Worm (Caenorhabditis elegans): ENCODE measurements around the gene F28F5.6.

DNA sequence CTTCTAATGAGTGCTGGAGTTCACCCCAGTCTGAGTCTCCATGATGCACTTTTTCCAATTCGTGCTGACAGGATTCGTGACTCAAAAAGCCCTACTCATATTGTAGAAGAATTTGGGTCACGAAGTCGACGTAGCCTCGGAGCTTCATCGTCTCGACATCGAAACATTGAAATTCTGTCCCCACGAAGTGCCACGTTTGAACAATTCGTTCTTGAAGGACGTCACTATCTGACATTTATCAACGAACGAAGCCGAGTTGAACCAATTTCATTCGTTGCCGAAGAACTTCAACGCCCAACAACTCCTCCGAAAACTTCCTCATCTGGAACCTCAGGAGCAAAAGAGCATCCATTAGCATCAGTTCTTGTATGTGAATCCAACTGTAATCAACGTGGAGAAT is 19.9 kb upstream of the F28F5.6 start:
- no peak for TF ChIP-seq nhr-25 (tag; optimal IDR thresholded peaks at IDR 0.05; ENCODE audit: borderline replicate concordance, insufficient read depth)
- TF ChIP-seq nhr-28 (tag; optimal IDR thresholded peaks at IDR 0.05), result no peak
- no peak for TF ChIP-seq F26F4.8 (GFP tag; conservative IDR thresholded peaks at IDR 0.05)
- no peak for TF ChIP-seq ztf-7 (tag; optimal IDR thresholded peaks at IDR 0.05)

Measured in whole organism, L4 larva.